Worm (Caenorhabditis elegans): ENCODE data around the gene D1022.5.
"Not testable (repeated sequence)": the region's sequence is repeated elsewhere in the genome, so short reads cannot be mapped to it uniquely, and the experiment has no call there.

D1022.5 gene

ce11 chrII:7434958-7435357 is 23.6 kb downstream of the D1022.5 start, which contains the start of gene K02A2.1:
Gene K02A2.1 (plus strand): TSS chrII:7435258.
- TF ChIP-seq madf-2 (tag; optimal IDR thresholded peaks at IDR 0.05); ref-2 (tag; optimal IDR thresholded peaks at IDR 0.05); fkh-10 (GFP tag; optimal IDR thresholded peaks at IDR 0.05): not testable (repeated sequence)

ce11 chrII:7434182-7434581 is 24.4 kb downstream of the D1022.5 start, which contains the start of gene kcc-3:
Gene kcc-3 (minus strand): TSS chrII:7434282.
- TF ChIP-seq ceh-18 (tag; optimal IDR thresholded peaks at IDR 0.05) (no peak), ceh-22 (tag; optimal IDR thresholded peaks at IDR 0.05) (no peak), elt-2 (tag; optimal IDR thresholded peaks at IDR 0.05) (no peak), gmeb-2 (tag; optimal IDR thresholded peaks at IDR 0.05) (no peak), K09A11.1 (tag; optimal IDR thresholded peaks at IDR 0.05; ENCODE audit: insufficient read depth) (no peak), pqm-1 (tag; optimal IDR thresholded peaks at IDR 0.05) (no peak), unc-86 (tag; optimal IDR thresholded peaks at IDR 0.05) (no peak), dve-1 (tag; optimal IDR thresholded peaks at IDR 0.05) (no peak), hlh-15 (tag; optimal IDR thresholded peaks at IDR 0.05) (no peak), sdc-2 (tag; optimal IDR thresholded peaks at IDR 0.05) (no peak), fkh-6 (tag; optimal IDR thresholded peaks at IDR 0.05) (no peak), tbx-2 (tag; optimal IDR thresholded peaks at IDR 0.05) (no peak)

ce11 chrII:7432327-7432726 is 26.3 kb downstream of the D1022.5 start, which contains the start of gene srd-54:
Gene srd-54 (plus strand): TSS chrII:7432627.
- no peak for TF ChIP-seq ceh-9 (tag; optimal IDR thresholded peaks at IDR 0.05)

- TF ChIP-seq pax-1 (tag; optimal IDR thresholded peaks at IDR 0.05): no peak
- TF ChIP-seq Y22D7AL.16 (tag; optimal IDR thresholded peaks at IDR 0.05): no peak
Observed at ce11 chrII:7420796-7421386, 37.7 kb downstream of the D1022.5 start.

- TF ChIP-seq sox-2 (GFP tag; IDR thresholded peaks at IDR 0.05): no peak
- no peak for TF ChIP-seq pha-4 (tag; optimal IDR thresholded peaks at IDR 0.05)
- no peak for TF ChIP-seq hlh-13 (GFP tag; optimal IDR thresholded peaks at IDR 0.05)
- no peak for TF ChIP-seq F13H6.1 (tag; optimal IDR thresholded peaks at IDR 0.05)
- TF ChIP-seq hlh-30 (tag; optimal IDR thresholded peaks at IDR 0.05; ENCODE audit: insufficient read depth): no peak
- no peak for TF ChIP-seq lim-6 (tag; optimal IDR thresholded peaks at IDR 0.05)
Observed at ce11 chrII:7420157-7420556, 38.4 kb downstream of the D1022.5 start.

ce11 chrII:7419563-7419962 is 39.0 kb downstream of the D1022.5 start:
- TF ChIP-seq C38D4.7 (GFP tag; optimal IDR thresholded peaks at IDR 0.05) (no peak), fkh-6 (tag; optimal IDR thresholded peaks at IDR 0.05) (no peak), ceh-30 (tag; optimal IDR thresholded peaks at IDR 0.05) (no peak), elt-2 (tag; optimal IDR thresholded peaks at IDR 0.05) (no peak), ref-2 (tag; optimal IDR thresholded peaks at IDR 0.05) (no peak), odd-2 (tag; optimal IDR thresholded peaks at IDR 0.05) (no peak), pag-3 (tag; optimal IDR thresholded peaks at IDR 0.05; ENCODE audit: borderline replicate concordance) (no peak), hlh-8 (tag; optimal IDR thresholded peaks at IDR 0.05) (no peak), tbx-2 (tag; optimal IDR thresholded peaks at IDR 0.05) (no peak), T23F11.4 (GFP tag; optimal IDR thresholded peaks at IDR 0.05) (no peak), nhr-11 (tag; optimal IDR thresholded peaks at IDR 0.05) (no peak), eyg-1 (tag; optimal IDR thresholded peaks at IDR 0.05) (no peak), ceh-22 (tag; optimal IDR thresholded peaks at IDR 0.05) (no peak), sox-4 (tag; optimal IDR thresholded peaks at IDR 0.05) (no peak), K09A11.1 (tag; optimal IDR thresholded peaks at IDR 0.05; ENCODE audit: insufficient read depth) (no peak), lin-11 (tag; optimal IDR thresholded peaks at IDR 0.05) (no peak), nfya-1 (tag; optimal IDR thresholded peaks at IDR 0.05) (no peak), madf-2 (tag; optimal IDR thresholded peaks at IDR 0.05) (no peak)

Measured in whole organism, late embryonic.